Worm (Caenorhabditis elegans): ENCODE results near the gene oac-8.

Gene oac-8

ce11 chrIV:10576624-10577023 lies 7.7 kb upstream of the oac-8 start:
- no peak for TF ChIP-seq nhr-28 (tag; optimal IDR thresholded peaks at IDR 0.05)
- TF ChIP-seq drap-1 (GFP tag; optimal IDR thresholded peaks at IDR 0.05) = no peak
- peak; percentile 31 for TF ChIP-seq elt-3 (tag; optimal IDR thresholded peaks at IDR 0.05)
- TF ChIP-seq ham-2 (GFP tag; optimal IDR thresholded peaks at IDR 0.05) = peak; percentile 72
- peak; percentile 27 for TF ChIP-seq elt-1 (tag; optimal IDR thresholded peaks at IDR 0.05; ENCODE audit: borderline replicate concordance, insufficient read depth)
- TF ChIP-seq nhr-76 (tag; optimal IDR thresholded peaks at IDR 0.05) = no peak
- no peak for TF ChIP-seq cnd-1 (tag; optimal IDR thresholded peaks at IDR 0.05)
- TF ChIP-seq lin-13 (tag; optimal IDR thresholded peaks at IDR 0.05) = no peak
- no peak for TF ChIP-seq bed-3 (GFP tag; optimal IDR thresholded peaks at IDR 0.05)
- TF ChIP-seq ceh-83 (GFP tag; optimal IDR thresholded peaks at IDR 0.05) = no peak
- no peak for TF ChIP-seq lin-32 (GFP tag; optimal IDR thresholded peaks at IDR 0.05)
- no peak for TF ChIP-seq nhr-2 (tag; optimal IDR thresholded peaks at IDR 0.05)

DNA sequence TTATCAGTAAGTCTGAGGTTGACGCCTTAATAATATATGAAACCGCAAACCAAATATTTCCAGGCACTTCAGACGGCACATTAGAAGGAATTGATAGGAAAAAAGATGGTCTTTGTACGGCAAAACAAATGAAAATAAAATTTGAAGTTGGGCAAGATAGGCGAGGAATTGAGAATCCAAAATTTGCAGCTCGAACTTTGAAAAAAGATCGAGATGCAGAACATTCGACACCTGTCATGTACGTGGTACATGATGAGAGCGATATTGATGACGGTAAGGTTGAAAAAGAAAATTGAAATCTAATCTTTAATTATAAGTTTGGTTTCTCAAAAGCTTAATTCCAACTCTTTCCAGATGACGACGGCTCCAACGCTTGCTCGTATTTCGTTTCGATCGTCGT lies 6.7 kb upstream of the oac-8 start:
- TF ChIP-seq nhr-237 (tag; optimal IDR thresholded peaks at IDR 0.05) = no peak
- TF ChIP-seq M03D4.4 (tag; optimal IDR thresholded peaks at IDR 0.05) = no peak
- TF ChIP-seq nhr-12 (tag; optimal IDR thresholded peaks at IDR 0.05) = no peak
- no peak for TF ChIP-seq nhr-76 (tag; optimal IDR thresholded peaks at IDR 0.05)
- TF ChIP-seq tbx-8 (GFP tag; optimal IDR thresholded peaks at IDR 0.05) = no peak
- TF ChIP-seq elt-1 (tag; optimal IDR thresholded peaks at IDR 0.05; ENCODE audit: borderline replicate concordance, insufficient read depth) = no peak
- no peak for TF ChIP-seq mab-5 (tag; optimal IDR thresholded peaks at IDR 0.05)
- no peak for TF ChIP-seq blmp-1 (tag; optimal IDR thresholded peaks at IDR 0.05)
- TF ChIP-seq hlh-1 (tag; optimal IDR thresholded peaks at IDR 0.05) = no peak
- no peak for TF ChIP-seq lsy-2 (tag; optimal IDR thresholded peaks at IDR 0.05)
- TF ChIP-seq bed-3 (GFP tag; optimal IDR thresholded peaks at IDR 0.05) = no peak
- TF ChIP-seq snpc-4 (tag; optimal IDR thresholded peaks at IDR 0.05) = no peak
- no peak for TF ChIP-seq unc-62 (GFP tag; optimal IDR thresholded peaks at IDR 0.05)
- TF ChIP-seq sptf-1 (tag; optimal IDR thresholded peaks at IDR 0.05) = no peak

DNA sequence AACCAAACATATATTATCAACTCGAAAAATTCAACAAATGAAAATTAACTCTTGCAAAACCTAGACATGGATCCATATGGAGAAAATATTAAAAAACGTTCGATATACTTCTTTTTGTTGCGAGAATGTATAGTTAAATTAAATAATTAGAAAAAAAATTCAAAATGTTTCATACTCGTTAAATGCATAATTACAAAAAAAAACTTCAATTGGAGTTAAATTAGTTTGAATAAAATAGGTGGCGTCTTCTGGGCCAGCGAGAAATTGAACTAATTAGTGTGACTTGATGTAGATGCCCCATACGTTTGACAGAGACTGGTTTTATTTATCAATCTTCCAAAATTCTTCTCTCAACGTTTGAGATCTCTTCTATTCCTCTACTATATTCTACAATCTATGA lies 6.0 kb upstream of the oac-8 start, which contains the start of gene lgc-43:
TSS of gene lgc-43 (plus strand) at position 301 of the 400 bp plus-strand sequence.
- TF ChIP-seq ces-1 (GFP tag; optimal IDR thresholded peaks at IDR 0.05) = peak; percentile 5
- no peak for TF ChIP-seq unc-62 (GFP tag; optimal IDR thresholded peaks at IDR 0.05)

DNA sequence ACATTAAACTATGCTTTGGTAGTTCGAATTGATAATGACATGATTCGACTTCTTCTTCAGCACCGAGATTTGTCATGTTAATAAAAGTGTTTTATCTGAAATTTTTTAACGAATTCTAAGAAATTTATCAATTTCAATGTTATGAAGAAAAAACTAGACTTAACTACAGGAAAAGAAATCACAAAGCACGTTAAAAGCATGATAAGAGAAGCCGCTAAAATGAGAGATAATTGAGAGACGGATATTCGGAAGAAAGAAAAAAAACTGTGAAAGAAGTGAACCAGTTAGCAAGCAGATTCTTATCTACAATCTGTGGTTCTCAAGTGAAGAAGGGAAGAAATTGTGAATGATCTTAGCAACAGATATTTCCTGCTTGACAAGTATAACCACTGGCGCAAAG lies 4.7 kb downstream of the oac-8 start, which contains the start of gene C43F9.4:
TSS of gene C43F9.4 (minus strand) at position 101 of the 400 bp plus-strand sequence.
- TF ChIP-seq nhr-76 (tag; optimal IDR thresholded peaks at IDR 0.05) (no peak), lin-32 (GFP tag; optimal IDR thresholded peaks at IDR 0.05) (no peak), ces-1 (GFP tag; optimal IDR thresholded peaks at IDR 0.05) (no peak), elt-3 (tag; optimal IDR thresholded peaks at IDR 0.05) (no peak), nhr-237 (tag; optimal IDR thresholded peaks at IDR 0.05) (no peak), mep-1 (tag; optimal IDR thresholded peaks at IDR 0.05) (no peak), ceh-83 (GFP tag; optimal IDR thresholded peaks at IDR 0.05) (no peak), hlh-1 (tag; optimal IDR thresholded peaks at IDR 0.05) (no peak), nhr-2 (tag; optimal IDR thresholded peaks at IDR 0.05) (no peak), unc-120 (tag; optimal IDR thresholded peaks at IDR 0.05; ENCODE audit: poor library complexity, severe bottlenecking) (no peak), bed-3 (GFP tag; optimal IDR thresholded peaks at IDR 0.05) (no peak), blmp-1 (tag; optimal IDR thresholded peaks at IDR 0.05) (no peak), pha-4 (tag; optimal IDR thresholded peaks at IDR 0.05) (no peak), elt-1 (tag; optimal IDR thresholded peaks at IDR 0.05; ENCODE audit: borderline replicate concordance, insufficient read depth) (no peak), ceh-39 (tag; optimal IDR thresholded peaks at IDR 0.05) (no peak), sptf-1 (tag; optimal IDR thresholded peaks at IDR 0.05) (no peak), flh-1 (GFP tag; optimal IDR thresholded peaks at IDR 0.05) (no peak)

DNA sequence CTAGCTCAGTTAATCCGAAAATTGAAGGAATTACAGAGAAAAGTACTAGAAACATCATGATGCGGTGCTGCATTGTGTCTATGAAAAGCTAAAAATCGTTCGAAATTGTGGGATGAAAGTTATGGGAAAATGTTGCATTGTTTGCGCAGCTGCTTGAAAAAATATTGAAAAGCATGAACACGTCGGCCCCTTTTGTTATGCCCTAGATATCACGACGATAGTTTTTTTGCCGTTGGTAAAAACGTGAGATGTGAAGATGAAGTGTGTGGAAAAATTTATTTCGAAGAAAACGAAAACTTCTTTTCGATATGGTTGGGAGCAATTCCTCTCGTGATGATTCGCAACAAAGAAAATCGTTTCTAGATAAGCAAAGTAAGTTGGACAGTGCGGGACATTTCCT lies 6.3 kb downstream of the oac-8 start, which contains the start of the genes C43F9.5 and nkb-2:
TSS of gene C43F9.5 (minus strand) at position 101 of the 400 bp plus-strand sequence.
TSS of gene nkb-2 (plus strand) at position 277 of the 400 bp plus-strand sequence.
- TF ChIP-seq elt-1 (tag; optimal IDR thresholded peaks at IDR 0.05; ENCODE audit: borderline replicate concordance, insufficient read depth) (no peak), ces-1 (GFP tag; optimal IDR thresholded peaks at IDR 0.05) (no peak), mab-5 (tag; optimal IDR thresholded peaks at IDR 0.05) (no peak), sem-2 (GFP tag; optimal IDR thresholded peaks at IDR 0.05) (no peak), elt-3 (tag; optimal IDR thresholded peaks at IDR 0.05) (no peak)
